Worm (Caenorhabditis elegans): Measurements from ENCODE around the gene ZC190.5.
A peak's percentile ranks its signal among the peaks of the same experiment; 100 is the strongest.

- TF ChIP-seq gei-17 (GFP tag; optimal IDR thresholded peaks at IDR 0.05): no peak
- TF ChIP-seq ama-1 (optimal IDR thresholded peaks at IDR 0.05): no peak
- TF ChIP-seq ama-1 (GFP tag; optimal IDR thresholded peaks at IDR 0.05): no peak
- no peak for TF ChIP-seq unc-62 (GFP tag; optimal IDR thresholded peaks at IDR 0.05)
- no peak for TF ChIP-seq mxl-1 (tag; optimal IDR thresholded peaks at IDR 0.05)
- TF ChIP-seq nhr-90 (tag; optimal IDR thresholded peaks at IDR 0.05): no peak
- no peak for TF ChIP-seq him-1 (tag; optimal IDR thresholded peaks at IDR 0.05)
- TF ChIP-seq let-607 (tag; optimal IDR thresholded peaks at IDR 0.05): peak in 1 of 2 experiments; percentile 38
- TF ChIP-seq sea-2 (GFP tag; IDR thresholded peaks at IDR 0.05): no peak
- no peak for TF ChIP-seq dpl-1 (GFP tag; optimal IDR thresholded peaks at IDR 0.05)
- TF ChIP-seq pha-4 (tag; optimal IDR thresholded peaks at IDR 0.05): no peak
Measured at ce11 chrV:8658577-8659362, 14.6 kb downstream of the ZC190.5 start.
